Fruit fly (Drosophila melanogaster) whole organism, larva: ENCODE results near the gene CG15399.

Source experiments
- noc ChIP-seq: fragments of 200-800 bp; sonication (Bioruptor generic); optimal IDR thresholded peaks from 3 replicates; lab custom pipeline; 2019; ENCODE audit warnings: missing biosample characterization, mild to moderate bottlenecking, missing genetic modification characterization, moderate library complexity

The CG15399 gene

dm6 chr2L:2748480-2749143, 23.0 kb downstream of the CG15399 start:
- TF ChIP-seq noc (tag; lab: Kevin White, UChicago): peak; percentile 93

dm6 chr2L:2744852-2745251, 26.7 kb downstream of the CG15399 start, which contains the start of the genes CG9961 and Cwc25:
TSS of gene CG9961 (minus strand) at chr2L:2744934.
TSS of gene Cwc25 (plus strand) at chr2L:2745098.
- no peak for TF ChIP-seq noc (tag; lab: Kevin White, UChicago)

dm6 chr2L:2739820-2740230, 31.8 kb downstream of the CG15399 start, which contains the start of gene Hrs:
TSS of gene Hrs (plus strand) at chr2L:2739986.
- TF ChIP-seq noc (tag; lab: Kevin White, UChicago): no peak

dm6 chr2L:2737561-2737960, 34.0 kb downstream of the CG15399 start:
- TF ChIP-seq noc (tag; lab: Kevin White, UChicago): no peak

- no peak for TF ChIP-seq noc (tag; lab: Kevin White, UChicago)
Measured at dm6 chr2L:2735539-2735938, 36.0 kb downstream of the CG15399 start.

- TF ChIP-seq noc (tag; lab: Kevin White, UChicago): no peak
Measured at dm6 chr2L:2734946-2735345, 36.6 kb downstream of the CG15399 start.

dm6 chr2L:2734215-2734614, 37.4 kb downstream of the CG15399 start:
- peak; percentile 90 for TF ChIP-seq noc (tag; lab: Kevin White, UChicago)

- TF ChIP-seq noc (tag; lab: Kevin White, UChicago): no peak
Measured at dm6 chr2L:2732139-2732830, 39.3 kb downstream of the CG15399 start.

- no peak for TF ChIP-seq noc (tag; lab: Kevin White, UChicago)
Measured at dm6 chr2L:2731370-2732138, 40.0 kb downstream of the CG15399 start.

dm6 chr2L:2730756-2731155, 40.8 kb downstream of the CG15399 start:
- TF ChIP-seq noc (tag; lab: Kevin White, UChicago): no peak

- TF ChIP-seq noc (tag; lab: Kevin White, UChicago): no peak
Measured at dm6 chr2L:2729882-2730281, 41.7 kb downstream of the CG15399 start.

- no peak for TF ChIP-seq noc (tag; lab: Kevin White, UChicago)
Measured at dm6 chr2L:2728577-2728976, 43.0 kb downstream of the CG15399 start.

- no peak for TF ChIP-seq noc (tag; lab: Kevin White, UChicago)
Measured at dm6 chr2L:2727812-2728211, 43.8 kb downstream of the CG15399 start.

dm6 chr2L:2727364-2727763, 44.2 kb downstream of the CG15399 start:
- no peak for TF ChIP-seq noc (tag; lab: Kevin White, UChicago)

dm6 chr2L:2725374-2725773, 46.2 kb downstream of the CG15399 start, which contains the start of gene CG31689:
TSS of gene CG31689 (plus strand) at chr2L:2725674.
- TF ChIP-seq noc (tag; lab: Kevin White, UChicago): no peak

- no peak for TF ChIP-seq noc (tag; lab: Kevin White, UChicago)
Measured at dm6 chr2L:2724459-2724858, 47.1 kb downstream of the CG15399 start.
